Worm (Caenorhabditis elegans): Measurements from ENCODE around the gene cbp-1.

ce11 chrIII:9747133-9747532 is 19.2 kb upstream of the cbp-1 start, which contains the start of the genes iff-1 and cdk-1:
- TF ChIP-seq lim-7 (GFP tag; IDR thresholded peaks at IDR 0.05): no peak
- no peak for TF ChIP-seq nhr-11 (tag; optimal IDR thresholded peaks at IDR 0.05)
- TF ChIP-seq daf-12 (tag; optimal IDR thresholded peaks at IDR 0.05): no peak
- no peak for TF ChIP-seq unc-62 (GFP tag; optimal IDR thresholded peaks at IDR 0.05 in 1 of 2)
- no peak for TF ChIP-seq unc-62 (tag; optimal IDR thresholded peaks at IDR 0.05)
- TF ChIP-seq ceh-28 (tag; optimal IDR thresholded peaks at IDR 0.05): no peak
- TF ChIP-seq mxl-2 (GFP tag; conservative IDR thresholded peaks at IDR 0.05): no peak
- no peak for TF ChIP-seq tag-97 (GFP tag; IDR thresholded peaks at IDR 0.05)
- no peak for TF ChIP-seq ztf-11 (tag; optimal IDR thresholded peaks at IDR 0.05)
- no peak for TF ChIP-seq dve-1 (tag; optimal IDR thresholded peaks at IDR 0.05; ENCODE audit: insufficient read depth)
- TF ChIP-seq nhr-10 (tag; optimal IDR thresholded peaks at IDR 0.05): no peak

Data from whole organism, L4 larva.